Worm (Caenorhabditis elegans): ENCODE results near the gene srh-284.

ce11 chrV:17728336-17728735 is 39.0 kb upstream of the srh-284 start:
- TF ChIP-seq zip-4 (GFP tag; optimal IDR thresholded peaks at IDR 0.05), result no peak
- no peak for TF ChIP-seq ztf-11 (tag; optimal IDR thresholded peaks at IDR 0.05)
- TF ChIP-seq lin-13 (GFP tag; optimal IDR thresholded peaks at IDR 0.05), result no peak
- no peak for TF ChIP-seq C04F5.9 (tag; optimal IDR thresholded peaks at IDR 0.05)
- no peak for TF ChIP-seq jun-1 (tag; optimal IDR thresholded peaks at IDR 0.05)
- no peak for TF ChIP-seq nhr-12 (tag; optimal IDR thresholded peaks at IDR 0.05)
- no peak for TF ChIP-seq elt-3 (tag; optimal IDR thresholded peaks at IDR 0.05)

Measured in whole organism, L1 larva.